Worm (Caenorhabditis elegans): ENCODE measurements around the gene B0280.17.

Gene B0280.17

ce11 chrIII:7184022-7184421, 48.1 kb upstream of the B0280.17 start, which contains the start of gene yju-2 (continued):
- no peak for TF ChIP-seq ceh-30 (tag; optimal IDR thresholded peaks at IDR 0.05)

- no peak for TF ChIP-seq T23F11.4 (GFP tag; optimal IDR thresholded peaks at IDR 0.05)
- TF ChIP-seq syd-9 (tag; optimal IDR thresholded peaks at IDR 0.05), result no peak
- no peak for TF ChIP-seq sox-4 (tag; optimal IDR thresholded peaks at IDR 0.05)
- no peak for TF ChIP-seq ceh-34 (tag; optimal IDR thresholded peaks at IDR 0.05)
- TF ChIP-seq ceh-14 (tag; optimal IDR thresholded peaks at IDR 0.05), result no peak
- TF ChIP-seq ets-4 (tag; optimal IDR thresholded peaks at IDR 0.05), result no peak
- no peak for TF ChIP-seq madf-2 (tag; optimal IDR thresholded peaks at IDR 0.05)
- no peak for TF ChIP-seq elt-4 (tag; optimal IDR thresholded peaks at IDR 0.05)
- TF ChIP-seq ref-2 (tag; optimal IDR thresholded peaks at IDR 0.05), result peak; percentile 32
- TF ChIP-seq ceh-45 (GFP tag; IDR thresholded peaks at IDR 0.05), result no peak
- no peak for TF ChIP-seq ahr-1 (tag; optimal IDR thresholded peaks at IDR 0.05)
- TF ChIP-seq tbx-2 (tag; optimal IDR thresholded peaks at IDR 0.05), result peak; percentile 22
- no peak for TF ChIP-seq pag-3 (tag; optimal IDR thresholded peaks at IDR 0.05; ENCODE audit: borderline replicate concordance)
- TF ChIP-seq ttx-3 (tag; optimal IDR thresholded peaks at IDR 0.05), result peak; percentile 11
- no peak for TF ChIP-seq pax-1 (tag; optimal IDR thresholded peaks at IDR 0.05)
- TF ChIP-seq K02D7.2 (tag; optimal IDR thresholded peaks at IDR 0.05), result no peak
- TF ChIP-seq ceh-31 (tag; optimal IDR thresholded peaks at IDR 0.05), result peak; percentile 73
- TF ChIP-seq unc-86 (tag; optimal IDR thresholded peaks at IDR 0.05), result no peak
- TF ChIP-seq ztf-16 (tag; optimal IDR thresholded peaks at IDR 0.05), result no peak
- TF ChIP-seq pat-9 (tag; optimal IDR thresholded peaks at IDR 0.05), result no peak
- no peak for TF ChIP-seq pros-1 (tag; optimal IDR thresholded peaks at IDR 0.05)
- TF ChIP-seq nhr-11 (tag; optimal IDR thresholded peaks at IDR 0.05), result no peak
- no peak for TF ChIP-seq C38D4.7 (GFP tag; optimal IDR thresholded peaks at IDR 0.05)
- no peak for TF ChIP-seq che-1 (tag; optimal IDR thresholded peaks at IDR 0.05)
- no peak for TF ChIP-seq pha-2 (tag; optimal IDR thresholded peaks at IDR 0.05)
- peak; percentile 91 for TF ChIP-seq hlh-30 (tag; optimal IDR thresholded peaks at IDR 0.05; ENCODE audit: insufficient read depth)
- TF ChIP-seq sox-2 (GFP tag; IDR thresholded peaks at IDR 0.05), result no peak
- no peak for TF ChIP-seq ceh-6 (GFP tag; optimal IDR thresholded peaks at IDR 0.05)
- peak; percentile 3 for TF ChIP-seq unc-42 (tag; optimal IDR thresholded peaks at IDR 0.05)
- TF ChIP-seq ceh-48 (tag; optimal IDR thresholded peaks at IDR 0.05), result no peak
- TF ChIP-seq hlh-8 (tag; optimal IDR thresholded peaks at IDR 0.05), result no peak
- TF ChIP-seq unc-3 (GFP tag; conservative IDR thresholded peaks at IDR 0.05), result no peak
- TF ChIP-seq unc-3 (tag; optimal IDR thresholded peaks at IDR 0.05), result no peak
- TF ChIP-seq ceh-2 (tag; optimal IDR thresholded peaks at IDR 0.05), result no peak
- TF ChIP-seq ceh-22 (tag; optimal IDR thresholded peaks at IDR 0.05), result no peak
- no peak for TF ChIP-seq nfya-1 (tag; optimal IDR thresholded peaks at IDR 0.05)
- TF ChIP-seq ama-1 (optimal IDR thresholded peaks at IDR 0.05), result no peak
- TF ChIP-seq hlh-6 (tag; optimal IDR thresholded peaks at IDR 0.05), result no peak
- TF ChIP-seq ceh-9 (tag; optimal IDR thresholded peaks at IDR 0.05), result no peak
- peak; percentile 12 for TF ChIP-seq ceh-18 (tag; optimal IDR thresholded peaks at IDR 0.05)
- TF ChIP-seq lim-6 (tag; optimal IDR thresholded peaks at IDR 0.05), result no peak
- no peak for TF ChIP-seq ceh-19 (GFP tag; optimal IDR thresholded peaks at IDR 0.05)
- TF ChIP-seq dmd-4 (tag; optimal IDR thresholded peaks at IDR 0.05; ENCODE audit: borderline replicate concordance), result no peak
- no peak for TF ChIP-seq pha-4 (tag; optimal IDR thresholded peaks at IDR 0.05)
- TF ChIP-seq Y22D7AL.16 (tag; optimal IDR thresholded peaks at IDR 0.05), result no peak
- no peak for TF ChIP-seq ceh-30 (tag; optimal IDR thresholded peaks at IDR 0.05)
- TF ChIP-seq dve-1 (tag; optimal IDR thresholded peaks at IDR 0.05), result no peak
- no peak for TF ChIP-seq eyg-1 (tag; optimal IDR thresholded peaks at IDR 0.05)
- no peak for TF ChIP-seq odd-2 (tag; optimal IDR thresholded peaks at IDR 0.05)
- TF ChIP-seq fax-1 (tag; optimal IDR thresholded peaks at IDR 0.05), result no peak
- TF ChIP-seq rnt-1 (tag; optimal IDR thresholded peaks at IDR 0.05), result peak; percentile 34
- no peak for TF ChIP-seq hlh-13 (GFP tag; optimal IDR thresholded peaks at IDR 0.05)
Observed at ce11 chrIII:7181822-7182221, 45.9 kb upstream of the B0280.17 start, which contains the start of gene epg-4. epg-4 (plus strand) TSS chrIII:7182167.
